Worm (Caenorhabditis elegans): ENCODE measurements around the gene F38E9.4.

DNA sequence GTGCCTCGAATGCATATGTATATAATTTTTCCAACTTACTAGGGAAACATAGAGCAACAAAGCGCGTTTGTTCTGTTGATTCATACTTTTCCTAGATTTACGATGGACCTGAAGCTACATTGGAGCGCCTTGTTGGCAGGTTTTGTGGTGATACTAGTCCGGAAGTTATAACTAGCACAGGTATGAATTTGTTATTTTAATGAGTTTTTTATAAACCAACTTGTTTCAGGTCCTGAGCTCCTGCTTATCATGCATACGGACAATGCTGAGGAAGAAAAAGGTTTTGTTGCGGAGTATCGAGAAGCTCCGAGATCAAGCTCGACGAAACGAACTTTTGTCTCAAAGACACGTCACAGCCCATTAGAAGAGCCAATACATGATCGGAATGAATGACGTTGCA, 19.0 kb downstream of the F38E9.4 start, which contains the start of gene F38E9.1:
- TF ChIP-seq flt-1 (GFP tag; IDR thresholded peaks at IDR 0.05) (no peak), ama-1 (optimal IDR thresholded peaks at IDR 0.05) (no peak), B0310.2 (tag; optimal IDR thresholded peaks at IDR 0.05) (no peak), hmbx-1 (tag; optimal IDR thresholded peaks at IDR 0.05) (no peak), pes-1 (GFP tag; IDR thresholded peaks at IDR 0.05) (no peak), hnd-1 (tag; optimal IDR thresholded peaks at IDR 0.05) (no peak), F13C5.2 (tag; optimal IDR thresholded peaks at IDR 0.05) (no peak), ets-7 (tag; optimal IDR thresholded peaks at IDR 0.05) (no peak), scrt-1 (GFP tag; IDR thresholded peaks at IDR 0.05) (no peak)

Data from whole organism, early embryonic.